Worm (Caenorhabditis elegans): Measurements from ENCODE around the gene F56D6.21.

Gene F56D6.21

DNA sequence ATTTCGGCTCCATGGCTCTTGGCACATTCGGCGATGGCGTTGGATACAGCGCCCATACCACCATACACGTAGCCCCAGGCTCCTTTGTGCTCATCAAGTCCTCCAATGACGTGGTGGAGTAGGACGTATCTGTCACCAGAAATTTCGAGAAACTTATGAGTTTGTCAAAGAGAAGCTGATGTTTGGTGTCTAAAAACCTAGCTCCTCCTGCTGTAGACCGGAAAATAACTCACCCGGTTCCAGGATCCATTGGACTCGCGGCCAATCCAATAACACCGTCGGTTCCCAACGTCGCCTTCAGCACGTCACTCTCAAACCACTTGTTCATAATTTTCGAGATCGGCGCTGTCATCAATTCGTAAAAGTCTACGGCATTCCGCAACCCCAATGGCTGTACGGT is 27.8 kb upstream of the F56D6.21 start:
- TF ChIP-seq nhr-10 (tag; optimal IDR thresholded peaks at IDR 0.05) (no peak), elt-1 (tag; optimal IDR thresholded peaks at IDR 0.05) (no peak), unc-55 (GFP tag; optimal IDR thresholded peaks at IDR 0.05) (no peak), ztf-4 (tag; optimal IDR thresholded peaks at IDR 0.05) (no peak), aly-2 (tag; optimal IDR thresholded peaks at IDR 0.05) (no peak), nhr-21 (tag; optimal IDR thresholded peaks at IDR 0.05) (no peak), mdl-1 (tag; optimal IDR thresholded peaks at IDR 0.05) (no peak), Y55F3AM.14 (GFP tag; optimal IDR thresholded peaks at IDR 0.05) (no peak), elt-3 (tag; optimal IDR thresholded peaks at IDR 0.05) (no peak), ceh-16 (tag; optimal IDR thresholded peaks at IDR 0.05) (no peak), sma-3 (GFP tag; optimal IDR thresholded peaks at IDR 0.05) (no peak), gmeb-1 (tag; optimal IDR thresholded peaks at IDR 0.05) (no peak), ztf-1 (GFP tag; conservative IDR thresholded peaks at IDR 0.05) (no peak), nhr-23 (tag; optimal IDR thresholded peaks at IDR 0.05) (no peak), skn-1 (tag; optimal IDR thresholded peaks at IDR 0.05) (no peak), R02D3.7 (tag; optimal IDR thresholded peaks at IDR 0.05) (no peak), sma-9 (GFP tag; optimal IDR thresholded peaks at IDR 0.05) (no peak), sma-9 (tag; optimal IDR thresholded peaks at IDR 0.05) (no peak)

DNA sequence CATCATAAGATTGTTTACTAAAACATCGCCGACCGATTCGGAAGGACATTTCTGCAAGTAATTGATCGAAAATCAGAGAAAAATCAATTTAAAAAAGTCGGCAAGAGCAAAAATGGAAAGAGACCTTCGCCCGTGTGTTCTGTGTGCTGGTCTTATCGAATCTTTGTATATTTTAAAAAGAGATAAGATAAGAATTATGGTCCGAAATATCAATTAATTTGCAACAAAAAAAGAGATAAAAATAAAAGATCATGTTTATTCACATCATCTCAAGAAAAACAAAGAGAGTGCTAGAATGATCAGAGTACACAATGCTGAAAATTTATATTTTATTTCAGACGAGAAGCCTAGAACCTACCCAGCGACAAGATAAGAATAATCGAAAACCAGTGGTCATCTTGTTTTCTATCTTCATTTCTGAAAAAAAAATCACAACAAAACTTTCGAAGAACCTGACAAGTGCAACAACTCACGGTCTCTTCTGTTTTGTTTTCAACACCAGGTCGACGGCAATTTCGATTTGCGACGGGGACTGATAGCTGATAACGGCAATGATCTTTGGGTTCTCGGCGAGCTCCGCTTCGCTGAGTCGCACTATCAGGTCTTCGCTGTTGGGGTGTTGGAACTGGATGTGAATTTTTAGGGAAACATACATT is 26.3 kb upstream of the F56D6.21 start, which contains the start of gene F37C4.6:
TSS of gene F37C4.6 (minus strand) at position 51 of the 656 bp plus-strand sequence.
- TF ChIP-seq ceh-82 (tag; optimal IDR thresholded peaks at IDR 0.05) (no peak), sma-9 (GFP tag; optimal IDR thresholded peaks at IDR 0.05) (no peak), sma-9 (tag; optimal IDR thresholded peaks at IDR 0.05) (no peak), fos-1 (tag; optimal IDR thresholded peaks at IDR 0.05) (peak; percentile 27)

DNA sequence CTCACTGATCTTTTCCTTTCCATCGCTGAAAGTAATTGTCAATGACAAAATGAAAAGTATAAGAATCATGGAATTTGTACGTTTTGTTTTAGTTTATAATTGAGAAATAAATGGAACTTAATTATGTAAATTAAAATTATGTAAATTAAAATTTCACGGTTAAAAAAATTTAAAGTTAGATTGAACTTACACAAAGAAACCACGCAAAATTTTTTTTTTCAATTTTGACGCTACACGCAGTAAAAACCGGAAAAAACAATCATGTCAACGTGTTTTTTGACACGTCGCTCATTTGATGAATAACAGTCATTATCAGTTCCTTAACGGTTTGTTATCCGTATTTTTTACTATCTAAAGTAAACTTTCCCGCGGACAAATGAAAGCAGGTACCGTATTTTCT is 23.6 kb upstream of the F56D6.21 start, which contains the start of the genes F37C4.8 and oac-23:
TSS of gene F37C4.8 (minus strand) at position 101 of the 400 bp plus-strand sequence.
TSS of gene oac-23 (plus strand) at position 323 of the 400 bp plus-strand sequence.
- TF ChIP-seq ztf-4 (tag; optimal IDR thresholded peaks at IDR 0.05): no peak
- no peak for TF ChIP-seq nhr-10 (tag; optimal IDR thresholded peaks at IDR 0.05)

DNA sequence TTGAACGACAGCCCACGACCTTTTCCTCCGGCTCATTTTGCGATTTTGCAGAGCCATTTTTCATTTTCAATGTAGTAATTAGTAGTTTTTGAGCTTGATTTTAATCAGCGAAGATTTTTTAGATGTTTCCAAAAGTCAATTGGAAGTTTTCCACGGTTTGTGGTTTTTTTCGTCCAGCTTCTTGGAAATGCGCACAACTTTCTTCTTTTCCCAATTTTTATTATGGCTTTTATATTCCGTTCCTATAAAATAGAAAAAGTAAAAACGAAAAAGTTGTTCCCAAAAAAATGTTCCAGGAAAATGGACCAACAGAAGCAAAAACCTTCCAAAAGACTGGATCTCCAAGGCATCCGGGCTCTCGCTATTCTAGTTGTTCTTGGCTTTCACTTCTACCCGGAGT is 19.4 kb upstream of the F56D6.21 start, which contains the start of gene oac-22:
TSS of gene oac-22 (plus strand) at position 301 of the 400 bp plus-strand sequence.
- TF ChIP-seq lin-11 (tag; optimal IDR thresholded peaks at IDR 0.05) (no peak), dmd-4 (tag; optimal IDR thresholded peaks at IDR 0.05) (no peak), egl-27 (tag; optimal IDR thresholded peaks at IDR 0.05) (no peak), ceh-82 (tag; optimal IDR thresholded peaks at IDR 0.05) (no peak), ztf-1 (GFP tag; conservative IDR thresholded peaks at IDR 0.05) (no peak), elt-3 (tag; optimal IDR thresholded peaks at IDR 0.05) (no peak), Y55F3AM.14 (GFP tag; optimal IDR thresholded peaks at IDR 0.05) (no peak), fos-1 (tag; optimal IDR thresholded peaks at IDR 0.05) (no peak), crh-2 (tag; optimal IDR thresholded peaks at IDR 0.05) (no peak), blmp-1 (tag; optimal IDR thresholded peaks at IDR 0.05; ENCODE audit: insufficient read depth) (no peak), nhr-21 (tag; optimal IDR thresholded peaks at IDR 0.05) (no peak), zag-1 (tag; optimal IDR thresholded peaks at IDR 0.05) (no peak)

DNA sequence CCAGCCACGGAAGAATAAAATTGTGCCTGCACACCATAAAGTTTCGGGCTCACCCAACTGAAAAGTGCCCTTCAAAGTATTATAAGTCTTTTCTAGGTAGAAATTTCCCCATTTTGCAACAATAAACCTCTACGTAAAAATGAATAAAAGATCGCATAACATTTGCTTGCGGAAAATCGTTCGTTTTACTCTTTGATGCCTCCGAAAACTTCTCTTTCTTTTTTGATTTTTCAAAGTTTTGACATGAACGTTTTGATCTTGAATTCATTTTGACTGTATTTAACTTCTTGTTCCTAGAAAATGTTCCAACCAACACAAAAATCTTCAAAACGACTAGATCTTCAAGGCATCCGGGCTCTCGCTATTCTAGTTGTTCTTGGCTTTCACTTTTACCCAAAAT is 15.8 kb upstream of the F56D6.21 start, which contains the start of gene oac-21:
TSS of gene oac-21 (plus strand) at position 301 of the 400 bp plus-strand sequence.
- TF ChIP-seq skn-1 (tag; optimal IDR thresholded peaks at IDR 0.05): no peak
- TF ChIP-seq nhr-77 (tag; optimal IDR thresholded peaks at IDR 0.05): no peak
- TF ChIP-seq ceh-16 (tag; optimal IDR thresholded peaks at IDR 0.05): no peak
- no peak for TF ChIP-seq sma-9 (GFP tag; optimal IDR thresholded peaks at IDR 0.05)
- TF ChIP-seq sma-9 (tag; optimal IDR thresholded peaks at IDR 0.05): no peak
- no peak for TF ChIP-seq F13H6.1 (tag; optimal IDR thresholded peaks at IDR 0.05)
- TF ChIP-seq nhr-21 (tag; optimal IDR thresholded peaks at IDR 0.05): no peak
- no peak for TF ChIP-seq sem-4 (tag; optimal IDR thresholded peaks at IDR 0.05)

DNA sequence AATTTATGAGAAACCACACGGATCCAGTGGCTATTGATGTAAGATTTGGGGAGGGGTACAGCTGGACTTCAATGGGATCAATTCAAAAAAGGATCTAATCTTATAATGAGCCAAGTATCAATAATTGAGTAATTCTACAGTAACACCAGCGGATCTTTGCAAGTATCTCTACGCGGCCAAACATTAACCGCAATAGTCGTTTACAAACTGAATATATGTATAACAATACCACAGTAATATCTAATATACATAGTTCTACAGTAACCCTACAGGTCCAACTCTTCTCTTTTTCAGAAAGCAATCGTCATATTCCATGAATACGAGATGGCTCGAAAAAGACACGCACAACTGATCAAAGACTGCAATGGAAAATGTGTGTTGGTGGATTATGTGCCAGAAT is 12.7 kb upstream of the F56D6.21 start, which contains the start of gene F56D6.9:
TSS of gene F56D6.9 (plus strand) at position 301 of the 400 bp plus-strand sequence.
- TF ChIP-seq gmeb-1 (tag; optimal IDR thresholded peaks at IDR 0.05) (no peak), alr-1 (tag; optimal IDR thresholded peaks at IDR 0.05) (no peak), lin-39 (tag; optimal IDR thresholded peaks at IDR 0.05) (no peak), nhr-77 (tag; optimal IDR thresholded peaks at IDR 0.05) (no peak), ceh-82 (tag; optimal IDR thresholded peaks at IDR 0.05) (no peak)

All from whole organism, L2 larva.